Fruit fly (Drosophila melanogaster): Measurements from ENCODE around the gene CG32816.

DNA sequence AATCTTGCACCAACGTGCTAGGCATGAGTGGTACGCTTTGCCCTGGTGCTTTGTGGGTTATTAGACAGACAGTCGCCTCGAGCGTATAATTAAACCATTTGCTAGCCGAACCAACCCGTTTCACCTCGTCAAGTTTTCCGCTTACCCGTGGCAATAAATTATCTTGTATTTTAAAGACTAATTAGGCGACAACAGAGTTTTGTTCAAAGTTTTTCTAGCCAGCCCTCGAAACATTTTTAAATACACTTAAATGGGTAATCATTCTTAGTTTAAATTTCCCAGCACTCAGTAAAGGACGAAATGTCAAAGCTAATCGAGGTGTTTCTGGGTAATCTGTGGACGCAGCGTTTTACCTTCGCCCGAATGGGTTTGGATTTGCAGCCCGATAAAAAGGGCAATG, 155.7 kb downstream of the CG32816 start, which contains the start of gene Or1a:
- TF ChIP-seq Blimp-1 (GFP tag; optimal IDR thresholded peaks at IDR 0.05) (no peak), Sox102F (GFP tag; optimal IDR thresholded peaks at IDR 0.05) (no peak), acj6 (GFP tag; optimal IDR thresholded peaks at IDR 0.05) (no peak), Eip93F (GFP tag; optimal IDR thresholded peaks at IDR 0.05) (no peak), CG11902 (GFP tag; optimal IDR thresholded peaks at IDR 0.05) (no peak), CG9139 (GFP tag; optimal IDR thresholded peaks at IDR 0.05) (no peak), CG10631 (GFP tag; optimal IDR thresholded peaks at IDR 0.05) (no peak), CG6854 (GFP tag; optimal IDR thresholded peaks at IDR 0.05) (no peak)

Data from whole organism, prepupa.